Worm (Caenorhabditis elegans): Measurements from ENCODE around the gene cyp-33C9.

The cyp-33C9 gene

ce11 chrV:3044837-3045236, 49.5 kb downstream of the cyp-33C9 start, which contains the start of gene F59D6.1:
F59D6.1 (plus strand) TSS chrV:3045137.
- TF ChIP-seq lsy-2 (tag; optimal IDR thresholded peaks at IDR 0.05) (no peak), ceh-90 (tag; optimal IDR thresholded peaks at IDR 0.05) (no peak), tbx-2 (tag; optimal IDR thresholded peaks at IDR 0.05) (no peak), skn-1 (tag; optimal IDR thresholded peaks at IDR 0.05) (no peak), isw-1 (GFP tag; IDR thresholded peaks at IDR 0.05) (no peak), ceh-63 (GFP tag; optimal IDR thresholded peaks at IDR 0.05) (no peak), blmp-1 (tag; optimal IDR thresholded peaks at IDR 0.05) (no peak), unc-130 (tag; optimal IDR thresholded peaks at IDR 0.05) (no peak), vab-15 (tag; optimal IDR thresholded peaks at IDR 0.05) (no peak), elt-3 (tag; optimal IDR thresholded peaks at IDR 0.05) (no peak), xbp-1 (tag; optimal IDR thresholded peaks at IDR 0.05) (no peak), C34B4.2 (tag; optimal IDR thresholded peaks at IDR 0.05) (no peak), Y116A8C.19 (tag; optimal IDR thresholded peaks at IDR 0.05; ENCODE audit: borderline replicate concordance) (no peak), unc-86 (tag; optimal IDR thresholded peaks at IDR 0.05) (no peak), ztf-4 (tag; optimal IDR thresholded peaks at IDR 0.05) (no peak), rnt-1 (tag; optimal IDR thresholded peaks at IDR 0.05) (no peak), tlp-1 (tag; optimal IDR thresholded peaks at IDR 0.05) (no peak), lir-3 (tag; optimal IDR thresholded peaks at IDR 0.05; ENCODE audit: poor library complexity) (no peak), ama-1 (optimal IDR thresholded peaks at IDR 0.05) (no peak)

All from whole organism, L1 larva.